Worm (Caenorhabditis elegans): ENCODE results near the gene dohh-1.

dohh-1 gene

DNA sequence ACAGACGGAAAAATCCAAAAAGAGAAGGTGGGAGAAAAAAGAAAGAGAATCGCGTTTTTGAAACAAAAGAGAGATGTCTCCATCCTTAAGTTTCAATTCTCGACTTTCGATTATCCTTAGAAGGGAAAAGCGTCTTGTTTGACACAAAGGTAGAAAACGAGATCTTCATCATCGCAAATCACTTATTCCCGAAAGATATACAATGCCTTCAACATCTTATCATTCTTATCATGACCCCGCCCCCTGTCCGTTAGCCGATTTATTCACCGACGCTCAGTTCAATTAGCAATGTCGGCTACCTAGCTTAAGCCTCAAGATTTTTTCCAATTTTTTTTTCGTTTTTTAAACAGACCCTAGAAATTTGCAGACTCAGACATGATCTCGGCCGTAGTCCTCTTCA is 19.2 kb downstream of the dohh-1 start, which contains the start of gene C14A4.9:
Gene C14A4.9 (plus strand): TSS at position 368 of the 400 bp plus-strand sequence.
- no peak for TF ChIP-seq cog-1 (tag; optimal IDR thresholded peaks at IDR 0.05)
- TF ChIP-seq klf-2 (GFP tag; conservative IDR thresholded peaks at IDR 0.05): no peak

DNA sequence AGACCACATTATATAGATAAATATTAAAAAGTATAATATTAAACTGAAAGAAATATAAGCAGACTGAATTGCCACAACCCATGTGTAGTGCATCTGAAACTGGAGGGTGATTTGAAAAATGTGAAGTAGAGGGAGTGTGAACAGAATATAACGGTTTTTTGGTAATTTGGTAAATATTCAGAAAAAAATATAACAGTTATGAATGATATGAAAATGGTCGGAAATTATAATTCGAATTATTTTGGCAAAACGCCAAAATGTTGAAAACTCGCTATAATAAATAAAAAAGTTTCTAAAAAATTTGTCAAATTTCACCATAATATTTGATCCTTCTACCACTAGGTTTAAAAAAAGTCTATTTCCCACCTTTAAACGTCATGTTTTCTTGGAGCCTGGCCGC is 22.4 kb downstream of the dohh-1 start, which contains the start of gene srv-2:
Gene srv-2 (minus strand): TSS at position 101 of the 400 bp plus-strand sequence.
- no peak for TF ChIP-seq med-1 (GFP tag; optimal IDR thresholded peaks at IDR 0.05; ENCODE audit: insufficient read depth)
- TF ChIP-seq ztf-23 (GFP tag; IDR thresholded peaks at IDR 0.05): no peak
- no peak for TF ChIP-seq flt-1 (GFP tag; IDR thresholded peaks at IDR 0.05)
- no peak for TF ChIP-seq cog-1 (tag; optimal IDR thresholded peaks at IDR 0.05)

DNA sequence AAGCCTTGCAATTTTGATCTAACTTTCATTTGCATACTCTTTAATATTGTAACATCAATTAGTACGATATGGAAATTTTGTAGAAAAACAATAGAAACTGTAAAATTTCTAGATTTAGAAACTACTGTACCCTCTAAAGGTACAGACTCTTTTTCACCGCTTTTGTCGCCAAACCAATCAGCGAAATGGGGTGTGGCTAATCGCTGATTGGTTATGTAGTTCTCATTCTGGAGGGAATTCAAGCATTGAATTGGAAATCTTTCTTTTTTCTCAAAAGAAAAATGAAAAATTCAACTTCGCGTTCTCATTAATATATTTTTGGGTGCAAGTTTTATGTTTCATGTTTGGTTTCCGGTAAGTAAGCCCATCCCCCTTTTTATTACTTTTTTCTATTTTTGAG is 23.8 kb downstream of the dohh-1 start:
- no peak for TF ChIP-seq flt-1 (GFP tag; IDR thresholded peaks at IDR 0.05)
- no peak for TF ChIP-seq ztf-29 (GFP tag; IDR thresholded peaks at IDR 0.05)
- no peak for TF ChIP-seq T22C8.4 (GFP tag; IDR thresholded peaks at IDR 0.05)
- TF ChIP-seq klf-2 (GFP tag; conservative IDR thresholded peaks at IDR 0.05): no peak
- TF ChIP-seq ztf-23 (GFP tag; IDR thresholded peaks at IDR 0.05): no peak
- no peak for TF ChIP-seq ref-1 (GFP tag; conservative IDR thresholded peaks at IDR 0.05)
- TF ChIP-seq tab-1 (GFP tag; IDR thresholded peaks at IDR 0.05): no peak
- no peak for TF ChIP-seq med-1 (GFP tag; optimal IDR thresholded peaks at IDR 0.05; ENCODE audit: insufficient read depth)
- no peak for TF ChIP-seq cog-1 (tag; optimal IDR thresholded peaks at IDR 0.05)

DNA sequence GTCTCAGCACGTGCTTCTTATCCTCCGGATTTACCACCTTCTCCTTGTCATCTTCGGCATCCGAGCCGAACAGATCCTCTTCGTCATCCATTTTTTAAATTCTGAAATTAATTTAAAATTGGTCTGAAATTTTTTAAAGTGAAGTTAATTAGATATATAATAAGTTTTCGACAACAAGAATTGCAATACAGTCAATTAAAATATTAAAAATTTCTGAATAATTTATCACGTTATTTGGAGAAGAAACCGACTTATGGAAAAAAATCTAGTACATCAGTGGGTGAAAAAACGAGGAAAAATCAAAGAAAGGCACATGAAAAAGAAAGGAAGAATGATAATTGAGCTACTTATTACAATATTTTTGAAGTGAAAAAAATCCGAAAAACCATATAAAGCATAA is 25.8 kb downstream of the dohh-1 start, which contains the start of gene taf-13:
Gene taf-13 (minus strand): TSS at position 101 of the 400 bp plus-strand sequence.
- TF ChIP-seq ref-1 (GFP tag; conservative IDR thresholded peaks at IDR 0.05) (no peak), ztf-23 (GFP tag; IDR thresholded peaks at IDR 0.05) (no peak), med-1 (GFP tag; optimal IDR thresholded peaks at IDR 0.05; ENCODE audit: insufficient read depth) (no peak), tab-1 (GFP tag; IDR thresholded peaks at IDR 0.05) (no peak), flt-1 (GFP tag; IDR thresholded peaks at IDR 0.05) (no peak), klf-2 (GFP tag; conservative IDR thresholded peaks at IDR 0.05) (no peak), T22C8.4 (GFP tag; IDR thresholded peaks at IDR 0.05) (no peak), ztf-29 (GFP tag; IDR thresholded peaks at IDR 0.05) (no peak), cog-1 (tag; optimal IDR thresholded peaks at IDR 0.05) (no peak)

DNA sequence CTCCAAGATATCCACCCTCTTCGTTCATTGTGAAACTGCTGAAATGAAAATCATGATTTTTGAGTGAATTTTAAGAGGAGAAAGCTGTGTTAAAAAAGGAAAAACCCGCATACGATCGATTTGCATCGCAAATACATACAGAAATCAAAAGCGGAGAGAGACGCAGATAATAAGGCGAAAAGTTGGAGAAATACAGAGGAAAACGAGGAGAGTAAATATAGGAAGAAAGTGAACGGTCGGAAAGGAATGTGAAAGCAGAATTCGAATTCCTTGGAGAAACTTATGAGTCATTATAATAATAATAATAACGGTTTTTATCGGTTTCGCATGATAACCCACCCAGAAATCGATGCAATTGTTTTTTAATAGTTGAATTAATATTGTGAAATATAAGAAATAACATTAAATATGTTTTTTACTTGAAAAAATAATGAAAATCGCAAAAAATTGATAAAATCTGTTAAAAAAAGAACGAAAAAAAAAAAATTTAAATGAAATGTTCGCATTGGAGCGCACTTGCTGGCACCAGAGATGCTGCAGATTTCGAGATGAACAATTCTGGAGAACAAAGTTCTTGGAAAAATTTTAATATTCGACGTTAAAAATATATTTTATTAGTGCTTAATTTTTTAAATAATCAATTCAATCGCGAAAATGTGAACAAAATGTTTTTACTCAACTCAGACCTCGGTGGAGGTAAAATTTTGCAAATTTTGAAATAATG is 27.6 kb downstream of the dohh-1 start, which contains the start of gene ccm-3:
Gene ccm-3 (minus strand): TSS at position 38 of the 724 bp plus-strand sequence.
- TF ChIP-seq ztf-29 (GFP tag; IDR thresholded peaks at IDR 0.05): no peak
- no peak for TF ChIP-seq T22C8.4 (GFP tag; IDR thresholded peaks at IDR 0.05)
- TF ChIP-seq tab-1 (GFP tag; IDR thresholded peaks at IDR 0.05): no peak
- no peak for TF ChIP-seq flt-1 (GFP tag; IDR thresholded peaks at IDR 0.05)
- no peak for TF ChIP-seq klf-2 (GFP tag; conservative IDR thresholded peaks at IDR 0.05)
- TF ChIP-seq med-1 (GFP tag; optimal IDR thresholded peaks at IDR 0.05; ENCODE audit: insufficient read depth): no peak
- TF ChIP-seq ref-1 (GFP tag; conservative IDR thresholded peaks at IDR 0.05): no peak
- TF ChIP-seq cog-1 (tag; optimal IDR thresholded peaks at IDR 0.05): no peak
- TF ChIP-seq ztf-23 (GFP tag; IDR thresholded peaks at IDR 0.05): no peak

DNA sequence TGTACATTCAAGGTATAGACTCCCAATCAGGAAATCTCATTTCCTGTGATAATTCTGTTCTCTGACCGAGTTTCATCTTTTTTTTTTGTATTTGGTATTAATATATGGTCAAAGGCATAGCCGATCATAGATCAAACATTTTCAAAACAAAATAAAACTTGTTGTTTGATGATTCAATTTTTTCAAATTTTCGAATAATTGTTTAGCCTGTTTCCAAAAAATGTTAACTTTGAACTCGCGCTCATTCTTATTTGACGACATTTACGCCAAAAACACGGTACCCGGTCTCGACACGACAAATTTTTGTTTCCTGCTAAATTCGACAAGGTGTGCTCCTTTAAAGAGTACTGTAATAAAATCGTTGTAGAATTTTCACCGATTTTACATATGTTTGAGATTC is 29.1 kb downstream of the dohh-1 start:
- TF ChIP-seq ref-1 (GFP tag; conservative IDR thresholded peaks at IDR 0.05) (no peak), cog-1 (tag; optimal IDR thresholded peaks at IDR 0.05) (no peak), klf-2 (GFP tag; conservative IDR thresholded peaks at IDR 0.05) (no peak), flt-1 (GFP tag; IDR thresholded peaks at IDR 0.05) (no peak), tab-1 (GFP tag; IDR thresholded peaks at IDR 0.05) (no peak), ztf-29 (GFP tag; IDR thresholded peaks at IDR 0.05) (no peak), T22C8.4 (GFP tag; IDR thresholded peaks at IDR 0.05) (no peak), med-1 (GFP tag; optimal IDR thresholded peaks at IDR 0.05; ENCODE audit: insufficient read depth) (no peak), ztf-23 (GFP tag; IDR thresholded peaks at IDR 0.05) (no peak)

DNA sequence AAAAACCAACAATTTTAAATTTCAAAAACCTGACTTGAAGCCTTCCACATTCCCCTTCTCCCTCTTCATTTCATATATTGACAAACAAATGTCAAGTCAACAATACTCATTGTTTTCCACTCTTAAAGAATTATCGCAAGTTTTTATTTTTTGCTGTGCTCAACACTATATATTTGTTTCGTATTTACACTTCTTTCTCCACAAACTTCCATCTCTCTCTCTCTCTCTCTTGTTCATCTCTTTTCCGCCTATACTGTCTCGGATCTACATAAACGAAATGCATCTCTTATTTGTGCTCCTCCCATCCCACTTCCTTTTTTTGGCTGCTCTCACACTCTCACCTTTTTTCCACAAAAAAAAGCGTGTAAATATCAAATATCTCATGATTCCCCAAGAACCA is 33.0 kb downstream of the dohh-1 start, which contains the start of gene C14A4.12:
Gene C14A4.12 (plus strand): TSS at position 301 of the 400 bp plus-strand sequence.
- TF ChIP-seq ref-1 (GFP tag; conservative IDR thresholded peaks at IDR 0.05) (no peak), ztf-29 (GFP tag; IDR thresholded peaks at IDR 0.05) (no peak), tab-1 (GFP tag; IDR thresholded peaks at IDR 0.05) (no peak), flt-1 (GFP tag; IDR thresholded peaks at IDR 0.05) (no peak), med-1 (GFP tag; optimal IDR thresholded peaks at IDR 0.05; ENCODE audit: insufficient read depth) (no peak), ztf-23 (GFP tag; IDR thresholded peaks at IDR 0.05) (no peak), T22C8.4 (GFP tag; IDR thresholded peaks at IDR 0.05) (no peak), cog-1 (tag; optimal IDR thresholded peaks at IDR 0.05) (no peak), klf-2 (GFP tag; conservative IDR thresholded peaks at IDR 0.05) (no peak)

DNA sequence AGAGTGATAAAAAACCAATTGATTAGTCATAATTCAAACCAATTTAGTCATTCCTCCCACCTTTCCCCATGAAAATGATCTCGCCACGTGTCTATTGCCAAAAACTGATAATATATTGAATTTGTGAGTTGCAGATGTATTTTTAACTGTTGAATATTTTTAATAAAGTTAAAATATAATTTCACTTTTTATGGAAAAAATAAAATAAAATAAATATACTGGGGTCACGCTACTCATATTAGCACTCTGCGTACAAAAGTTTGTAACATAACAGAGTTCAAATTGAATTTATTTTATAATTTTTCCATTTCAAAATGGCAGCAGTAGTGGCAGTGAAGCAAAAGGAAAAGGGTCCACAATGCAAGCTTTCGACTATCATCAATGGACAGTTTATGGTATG is 38.4 kb downstream of the dohh-1 start, which contains the start of gene C14A4.13:
Gene C14A4.13 (plus strand): TSS at position 301 of the 400 bp plus-strand sequence.
- TF ChIP-seq tab-1 (GFP tag; IDR thresholded peaks at IDR 0.05) (no peak), flt-1 (GFP tag; IDR thresholded peaks at IDR 0.05) (no peak), med-1 (GFP tag; optimal IDR thresholded peaks at IDR 0.05; ENCODE audit: insufficient read depth) (no peak), ztf-23 (GFP tag; IDR thresholded peaks at IDR 0.05) (no peak), T22C8.4 (GFP tag; IDR thresholded peaks at IDR 0.05) (no peak), klf-2 (GFP tag; conservative IDR thresholded peaks at IDR 0.05) (no peak), ztf-29 (GFP tag; IDR thresholded peaks at IDR 0.05) (no peak), ref-1 (GFP tag; conservative IDR thresholded peaks at IDR 0.05) (no peak), cog-1 (tag; optimal IDR thresholded peaks at IDR 0.05) (no peak)

DNA sequence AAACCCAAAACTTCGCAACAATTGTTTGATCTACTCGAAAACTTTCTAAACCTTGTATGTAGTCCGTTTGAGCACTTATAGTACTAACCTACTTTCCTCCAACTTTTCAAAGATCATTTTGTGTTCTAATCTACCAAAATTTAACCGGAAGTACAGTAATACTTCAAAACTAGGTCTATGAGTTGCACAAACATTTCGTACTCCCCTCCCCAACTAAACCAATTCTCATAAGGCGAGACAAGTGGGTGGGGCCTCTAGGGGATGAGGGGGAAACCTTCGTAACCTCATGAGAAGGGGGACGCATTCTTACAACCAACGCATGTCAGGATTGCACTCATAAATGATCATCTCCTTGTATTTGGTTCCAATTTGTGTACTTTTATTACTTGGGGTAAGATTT is 42.2 kb downstream of the dohh-1 start, which contains the start of gene cutl-9:
Gene cutl-9 (plus strand): TSS at position 301 of the 400 bp plus-strand sequence.
- TF ChIP-seq T22C8.4 (GFP tag; IDR thresholded peaks at IDR 0.05): no peak
- TF ChIP-seq ztf-23 (GFP tag; IDR thresholded peaks at IDR 0.05): no peak
- no peak for TF ChIP-seq cog-1 (tag; optimal IDR thresholded peaks at IDR 0.05)
- TF ChIP-seq flt-1 (GFP tag; IDR thresholded peaks at IDR 0.05): no peak
- no peak for TF ChIP-seq med-1 (GFP tag; optimal IDR thresholded peaks at IDR 0.05; ENCODE audit: insufficient read depth)
- no peak for TF ChIP-seq tab-1 (GFP tag; IDR thresholded peaks at IDR 0.05)
- no peak for TF ChIP-seq ztf-29 (GFP tag; IDR thresholded peaks at IDR 0.05)
- TF ChIP-seq klf-2 (GFP tag; conservative IDR thresholded peaks at IDR 0.05): no peak
- no peak for TF ChIP-seq ref-1 (GFP tag; conservative IDR thresholded peaks at IDR 0.05)
